Worm (Caenorhabditis elegans) whole organism, young adult: ENCODE results near the gene B0222.1.

Experiments used
- D2030.7 ChIP-seq: fragments of 200-800 bp; sonication (Bioruptor generic); IDR thresholded peaks from 2 replicates; pipeline ENCODE4 v1.3.6; 2022; ENCODE audit warnings: missing genetic modification reagents, missing genetic modification characterization, missing compliant biosample characterization
- F55B11.4 ChIP-seq: sonication (generic microtip); optimal IDR thresholded peaks from 2 replicates; lab custom pipeline; 2016; ENCODE audit warnings: missing compliant biosample characterization, missing genetic modification characterization, borderline replicate concordance; ENCODE audit not compliant: insufficient read depth
- K11D2.4 ChIP-seq: fragments of 200-800 bp; sonication (Bioruptor generic); IDR thresholded peaks from 2 replicates; pipeline ENCODE4 v1.3.6; 2022; ENCODE audit warnings: missing genetic modification reagents, missing genetic modification characterization, missing compliant biosample characterization
- Y56A3A.18 ChIP-seq: fragments of 200-800 bp; sonication (Bioruptor generic); IDR thresholded peaks from 2 replicates; pipeline ENCODE4 v1.3.6; 2022; ENCODE audit warnings: missing genetic modification reagents, missing genetic modification characterization, missing compliant biosample characterization
- ZK185.1 ChIP-seq: sonication (generic microtip); optimal IDR thresholded peaks from 2 replicates; lab custom pipeline; 2016; ENCODE audit warnings: mild to moderate bottlenecking, missing genetic modification characterization, missing compliant biosample characterization; ENCODE audit not compliant: poor library complexity, severe bottlenecking
- aptf-3 ChIP-seq: fragments of 200-800 bp; sonication (Bioruptor generic); IDR thresholded peaks from 2 replicates; pipeline ENCODE4 v1.3.6; 2022; ENCODE audit warnings: missing genetic modification characterization, missing compliant biosample characterization
- athp-1 ChIP-seq: sonication (generic microtip); optimal IDR thresholded peaks from 2 replicates; lab custom pipeline; 2017; ENCODE audit warnings: mild to moderate bottlenecking, missing genetic modification characterization, missing compliant biosample characterization
- attf-3 ChIP-seq: fragments of 200-800 bp; sonication (Bioruptor generic); conservative IDR thresholded peaks from 2 replicates; pipeline ENCODE4 v1.3.6; 2022; ENCODE audit warnings: missing genetic modification reagents, missing genetic modification characterization, missing compliant biosample characterization
- bed-1 ChIP-seq: fragments of 200-800 bp; sonication (Bioruptor generic); IDR thresholded peaks from 2 replicates; pipeline ENCODE4 v1.3.6; 2022; ENCODE audit warnings: missing genetic modification reagents, missing genetic modification characterization, missing compliant biosample characterization
- bed-2 ChIP-seq: fragments of 200-800 bp; sonication (Bioruptor generic); IDR thresholded peaks from 2 replicates; pipeline ENCODE4 v1.3.6; 2022; ENCODE audit warnings: missing genetic modification reagents, missing genetic modification characterization, missing compliant biosample characterization
- cebp-1 ChIP-seq, 2 experiments: fragments of 200-800 bp in 1 of 2; sonication (Bioruptor generic) in 1 of 2; sonication (generic microtip) in 1 of 2; IDR thresholded peaks in 1 of 2; optimal IDR thresholded peaks in 1 of 2; 2 replicates each; pipeline versions ENCODE4 v1.3.6 to Lab custom; 2017 to 2022; ENCODE audit warnings: missing compliant biosample characterization in 2 of 2, missing genetic modification characterization in 2 of 2, mild to moderate bottlenecking in 1 of 2, missing genetic modification reagents in 1 of 2, moderate library complexity in 1 of 2
- cebp-2 ChIP-seq: fragments of 200-800 bp; sonication (Bioruptor generic); IDR thresholded peaks from 2 replicates; pipeline ENCODE4 v1.3.6; 2022; ENCODE audit warnings: missing genetic modification characterization, missing compliant biosample characterization
- ceh-100 ChIP-seq: fragments of 200-800 bp; sonication (Bioruptor generic); IDR thresholded peaks from 2 replicates; pipeline ENCODE4 v1.3.6; 2022; ENCODE audit warnings: missing genetic modification reagents, missing genetic modification characterization, missing compliant biosample characterization
- die-1 ChIP-seq: sonication (generic microtip); optimal IDR thresholded peaks from 2 replicates; lab custom pipeline; 2016; ENCODE audit warnings: missing genotype, mild to moderate bottlenecking, missing genetic modification characterization, missing compliant biosample characterization
- dpl-1 ChIP-seq: fragments of 150-350 bp; optimal IDR thresholded peaks from 2 replicates; lab custom pipeline; 2014; ENCODE audit warnings: missing biosample characterization, missing genetic modification reagents, missing genetic modification characterization
- fkh-3 ChIP-seq: sonication (generic microtip); optimal IDR thresholded peaks from 2 replicates; lab custom pipeline; 2016; ENCODE audit warnings: mild to moderate bottlenecking, missing genetic modification characterization, missing compliant biosample characterization
- hmg-1.2 ChIP-seq: fragments of 200-800 bp; sonication (Bioruptor generic); IDR thresholded peaks from 2 replicates; pipeline ENCODE4 v1.3.6; 2022; ENCODE audit warnings: missing genetic modification reagents, missing genetic modification characterization, missing compliant biosample characterization
- lag-1 ChIP-seq: fragments of 200-800 bp; sonication (Bioruptor generic); IDR thresholded peaks from 2 replicates; pipeline ENCODE4 v1.3.6; 2022; ENCODE audit warnings: missing genetic modification reagents, missing genetic modification characterization, missing compliant biosample characterization
- lsl-1 ChIP-seq: fragments of 200-800 bp; sonication (Bioruptor generic); optimal IDR thresholded peaks from 2 replicates; lab custom pipeline; 2018; ENCODE audit warnings: mild to moderate bottlenecking, missing genetic modification characterization, moderate library complexity, missing compliant biosample characterization
- madf-6 ChIP-seq: fragments of 200-800 bp; sonication (Bioruptor generic); IDR thresholded peaks from 2 replicates; pipeline ENCODE4 v1.3.6; 2022; ENCODE audit warnings: missing genetic modification reagents, missing genetic modification characterization, missing compliant biosample characterization
- nfya-2 ChIP-seq: fragments of 200-800 bp; sonication (Bioruptor generic); IDR thresholded peaks from 2 replicates; pipeline ENCODE4 v1.3.6; 2022; ENCODE audit warnings: missing genetic modification reagents, missing genetic modification characterization, missing compliant biosample characterization
- nfyb-1 ChIP-seq: fragments of 200-800 bp; sonication (Bioruptor generic); IDR thresholded peaks from 2 replicates; pipeline ENCODE4 v1.3.6; 2022; ENCODE audit warnings: missing genetic modification reagents, missing genetic modification characterization, missing compliant biosample characterization
- nhr-80 ChIP-seq: sonication (generic microtip); optimal IDR thresholded peaks from 2 replicates; lab custom pipeline; 2016; ENCODE audit warnings: missing genetic modification characterization, missing compliant biosample characterization
- nhr-90 ChIP-seq: sonication (generic microtip); optimal IDR thresholded peaks from 2 replicates; lab custom pipeline; 2016; ENCODE audit warnings: missing genotype, mild to moderate bottlenecking, missing genetic modification characterization, missing compliant biosample characterization
- pbrm-1 ChIP-seq: fragments of 200-800 bp; sonication (Bioruptor generic); IDR thresholded peaks from 2 replicates; pipeline ENCODE4 v1.3.6; 2022; ENCODE audit warnings: missing genetic modification reagents, missing genetic modification characterization, missing compliant biosample characterization
- sea-2 ChIP-seq: fragments of 200-800 bp; sonication (Bioruptor generic); IDR thresholded peaks from 2 replicates; pipeline ENCODE4 v1.3.6; 2022; ENCODE audit warnings: missing genetic modification characterization, missing compliant biosample characterization
- snpc-1.1 ChIP-seq: sonication (generic microtip); optimal IDR thresholded peaks from 2 replicates; lab custom pipeline; 2017; ENCODE audit warnings: missing genetic modification characterization, mild to moderate bottlenecking, missing compliant biosample characterization, antibody characterized with exemption, moderate library complexity, missing genotype, missing genetic modification reagents; ENCODE audit not compliant: insufficient read depth
- tlf-1 ChIP-seq: fragments of 200-800 bp; sonication (Bioruptor generic); optimal IDR thresholded peaks from 2 replicates; lab custom pipeline; 2018; ENCODE audit warnings: mild to moderate bottlenecking, missing genetic modification characterization, missing compliant biosample characterization
- unc-62 ChIP-seq: fragments of 150-350 bp; optimal IDR thresholded peaks from 2 replicates; lab custom pipeline; 2014; ENCODE audit warnings: missing biosample characterization, missing genetic modification reagents, missing genetic modification characterization
- ztf-25 ChIP-seq: fragments of 200-800 bp; sonication (Bioruptor generic); IDR thresholded peaks from 2 replicates; pipeline ENCODE4 v1.3.6; 2022; ENCODE audit warnings: missing genetic modification reagents, missing genetic modification characterization, missing compliant biosample characterization
- ztf-26 ChIP-seq: sonication (generic microtip); optimal IDR thresholded peaks from 2 replicates; lab custom pipeline; 2017; ENCODE audit warnings: missing genetic modification characterization, missing compliant biosample characterization
- ztf-6 ChIP-seq: fragments of 200-800 bp; sonication (Bioruptor generic); IDR thresholded peaks from 2 replicates; pipeline ENCODE4 v1.3.6; 2022; ENCODE audit warnings: missing genetic modification reagents, missing genetic modification characterization, missing compliant biosample characterization

B0222.1 gene

DNA sequence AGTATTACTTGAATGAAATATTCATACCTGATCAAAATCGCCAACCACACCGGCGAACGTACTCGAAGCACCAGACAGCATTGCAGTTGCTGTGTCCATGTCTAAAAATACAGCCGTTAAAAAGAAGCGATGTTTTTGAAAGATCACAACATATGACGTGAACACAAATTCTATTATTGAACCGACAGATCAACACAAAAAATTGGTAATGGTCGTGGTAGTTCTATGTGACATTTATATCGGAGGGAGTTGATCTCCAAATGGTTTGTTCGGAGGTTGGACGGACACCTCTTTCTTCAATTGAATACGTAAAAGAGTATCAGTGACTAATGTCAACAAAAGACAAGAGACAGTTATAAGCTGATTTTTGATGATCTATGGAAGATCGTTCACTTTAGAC lies 7.2 kb downstream of the B0222.1 start, which contains the start of gene pitr-3:
Gene pitr-3 (minus strand): TSS at position 101 of the 400 bp plus-strand sequence.
- TF ChIP-seq ZK185.1 (tag; lab: Kevin White, UChicago): no peak
- no peak for TF ChIP-seq F55B11.4 (tag; lab: Kevin White, UChicago)
- no peak for TF ChIP-seq K11D2.4 (GFP tag; lab: Robert Waterston, UW)
- TF ChIP-seq Y56A3A.18 (GFP tag; lab: Robert Waterston, UW): no peak
- no peak for TF ChIP-seq aptf-3
- no peak for TF ChIP-seq nfyb-1
- TF ChIP-seq lsl-1: no peak
- no peak for TF ChIP-seq madf-6
- no peak for TF ChIP-seq unc-62 (GFP tag; lab: Kevin White, UChicago)
- TF ChIP-seq tlf-1: no peak
- no peak for TF ChIP-seq bed-1 (GFP tag; lab: Robert Waterston, UW)
- no peak for TF ChIP-seq nhr-90 (tag; lab: Kevin White, UChicago)
- TF ChIP-seq snpc-1.1 (tag; lab: Kevin White, UChicago): no peak
- no peak for TF ChIP-seq fkh-3
- no peak for TF ChIP-seq attf-3 (GFP tag; lab: Robert Waterston, UW)
- TF ChIP-seq D2030.7 (GFP tag; lab: Robert Waterston, UW): no peak
- no peak for TF ChIP-seq bed-2
- no peak for TF ChIP-seq cebp-1 (GFP tag; IDR thresholded peaks at IDR 0.05; lab: Robert Waterston, UW)
- no peak for TF ChIP-seq cebp-1 (tag; optimal IDR thresholded peaks at IDR 0.05; lab: Kevin White, UChicago)
- no peak for TF ChIP-seq nfya-2 (GFP tag; lab: Robert Waterston, UW)
- no peak for TF ChIP-seq ztf-26 (tag; lab: Kevin White, UChicago)

DNA sequence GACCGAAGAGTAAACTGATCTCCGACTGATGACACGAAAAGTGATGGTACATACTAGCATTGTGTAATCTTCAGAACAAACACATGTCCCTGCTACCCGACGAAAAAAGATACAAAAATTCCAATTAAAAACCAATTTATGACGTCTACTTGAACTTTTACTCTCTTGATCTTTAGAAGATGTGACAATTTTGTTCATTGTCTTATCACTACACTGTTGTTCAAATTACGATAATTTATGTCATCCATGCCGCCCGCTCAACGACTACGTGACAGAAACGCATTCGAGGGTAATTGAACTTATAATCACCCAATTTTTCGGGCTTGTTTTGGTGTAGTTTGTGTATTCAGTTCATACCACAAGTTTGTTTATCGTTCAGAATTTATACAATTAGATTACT lies 9.8 kb downstream of the B0222.1 start:
- TF ChIP-seq cebp-2 (GFP tag; lab: Robert Waterston, UW) (no peak), ztf-6 (no peak), athp-1 (tag; lab: Kevin White, UChicago) (no peak), sea-2 (GFP tag; lab: Robert Waterston, UW) (no peak), tlf-1 (no peak), ceh-100 (GFP tag; lab: Robert Waterston, UW) (no peak), lag-1 (GFP tag; lab: Robert Waterston, UW) (no peak)

DNA sequence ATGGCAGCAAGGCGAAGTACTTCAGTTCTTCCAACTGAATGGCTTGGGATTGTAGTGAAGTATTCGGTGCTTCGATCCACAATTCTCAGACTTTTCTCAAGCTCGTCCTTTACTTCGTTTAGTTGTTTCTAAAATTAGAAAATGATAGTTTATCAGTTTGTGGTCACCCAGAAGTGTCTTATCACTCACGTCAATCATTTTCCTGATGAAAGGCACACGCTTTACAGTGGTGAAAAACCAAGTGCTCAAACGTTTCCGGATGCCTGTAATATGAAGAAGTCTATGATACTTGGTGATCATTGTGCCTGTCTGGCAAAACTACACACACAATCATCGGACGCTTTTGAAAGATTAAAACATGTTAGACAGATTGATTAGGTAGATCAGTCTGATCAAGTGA lies 12.1 kb downstream of the B0222.1 start:
- peak; percentile 70 for TF ChIP-seq nhr-80 (tag; lab: Kevin White, UChicago)
- TF ChIP-seq pbrm-1 (GFP tag; lab: Robert Waterston, UW): no peak

DNA sequence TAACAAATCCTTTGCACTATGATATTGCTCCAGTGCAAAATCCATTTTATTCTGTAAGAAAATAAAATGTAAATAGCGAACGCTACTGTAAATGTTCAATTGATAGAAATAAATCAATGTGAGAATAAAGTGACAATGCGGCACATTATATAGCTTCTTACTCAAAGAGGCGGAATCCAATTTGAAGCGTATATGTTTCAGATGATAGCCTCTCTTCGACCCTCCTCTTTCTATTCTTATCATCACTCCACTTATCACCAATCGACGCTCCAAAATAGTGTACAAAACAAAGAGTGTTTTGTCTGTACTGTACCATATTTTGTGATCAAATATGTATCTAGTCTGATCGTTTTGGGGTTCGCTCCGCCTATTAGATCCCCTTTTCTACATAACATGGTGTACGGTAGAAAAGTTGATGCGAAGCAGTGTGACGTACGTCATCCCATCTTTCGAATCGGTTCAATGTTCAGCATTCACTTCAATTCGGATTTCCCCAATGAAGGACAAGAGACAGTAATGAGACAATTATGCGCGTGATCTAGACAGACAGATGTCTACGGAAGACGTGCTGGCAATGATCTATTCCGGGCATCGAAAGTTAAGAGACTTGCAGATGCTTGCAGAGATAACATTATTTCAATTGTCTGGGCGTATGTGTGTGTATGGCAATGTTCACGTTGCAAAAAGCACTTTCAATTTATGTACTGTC lies 12.9 kb downstream of the B0222.1 start, which contains the start of gene spl-2:
Gene spl-2 (minus strand): TSS at position 51 of the 709 bp plus-strand sequence.
- peak; percentile 33; the same call in 1 of the 2 replicates for TF ChIP-seq hmg-1.2
- TF ChIP-seq ztf-25 (GFP tag; lab: Robert Waterston, UW): no peak
- TF ChIP-seq, all 124 proteins: peak for 1

DNA sequence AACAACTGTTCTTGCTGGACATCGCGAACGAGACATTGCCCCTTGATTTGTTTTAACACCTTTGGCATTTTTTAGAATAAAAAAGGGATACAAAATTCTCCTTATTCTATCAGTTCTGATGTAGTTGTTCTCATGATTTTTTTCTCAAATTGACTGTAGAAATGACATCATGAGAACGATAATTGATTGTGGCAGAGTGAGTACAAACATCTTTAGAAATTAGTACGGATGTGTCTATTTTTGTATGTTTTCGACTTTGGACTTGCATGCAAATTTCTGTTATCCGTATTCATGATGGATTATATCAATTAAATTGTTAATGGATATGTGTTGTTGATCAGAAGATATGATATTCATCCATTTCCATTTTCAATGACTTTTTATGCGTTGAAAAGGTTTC lies 14.1 kb downstream of the B0222.1 start:
- TF ChIP-seq die-1 (tag; lab: Kevin White, UChicago) (no peak), dpl-1 (GFP tag; lab: Kevin White, UChicago) (no peak), nfya-2 (GFP tag; lab: Robert Waterston, UW) (no peak), athp-1 (tag; lab: Kevin White, UChicago) (no peak)
